Worm (Caenorhabditis elegans): Measurements from ENCODE around the gene H01G02.4.

The H01G02.4 gene

DNA sequence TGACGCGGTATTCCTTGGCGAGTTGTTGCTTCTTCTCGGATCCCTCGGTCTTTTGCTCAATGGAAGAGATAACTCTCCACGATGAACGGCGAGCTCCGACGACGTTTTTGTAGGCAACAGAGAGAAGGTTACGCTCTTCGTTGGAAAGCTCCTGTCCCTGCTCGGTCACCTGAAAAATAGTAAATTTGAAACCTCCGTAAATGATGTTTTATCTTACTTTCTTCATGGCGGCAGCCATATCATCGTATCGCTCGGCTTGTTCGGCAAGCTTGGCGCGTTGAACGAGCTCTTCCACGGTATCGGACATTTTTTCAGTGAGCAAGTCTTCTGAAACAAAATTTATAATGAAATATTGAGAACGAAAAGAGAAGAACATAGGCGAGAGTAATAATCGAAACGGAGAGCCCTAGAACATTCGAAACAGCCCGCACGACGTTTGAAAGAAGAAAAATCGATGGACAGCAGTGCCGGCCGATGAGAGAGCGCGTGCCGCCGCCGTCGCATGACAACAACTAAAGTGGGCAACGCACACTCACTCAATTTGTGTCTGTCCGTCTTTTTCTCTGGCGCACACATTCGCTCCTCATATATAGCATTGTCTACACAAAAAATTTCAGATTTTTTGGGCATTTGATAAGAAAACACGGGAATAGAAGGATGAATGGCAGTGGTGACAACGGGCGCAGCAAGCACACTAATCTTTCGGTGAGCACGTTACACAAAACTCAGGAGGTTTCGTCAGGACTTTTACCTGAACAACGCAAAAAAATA, 18.8 kb upstream of the H01G02.4 start, which contains the start of the genes par-5 and M117.3 (continued):
- TF ChIP-seq unc-39 (tag; optimal IDR thresholded peaks at IDR 0.05) (no peak), nhr-11 (tag; optimal IDR thresholded peaks at IDR 0.05) (no peak), alr-1 (tag; optimal IDR thresholded peaks at IDR 0.05) (no peak), R02D3.7 (tag; optimal IDR thresholded peaks at IDR 0.05) (no peak), zag-1 (tag; optimal IDR thresholded peaks at IDR 0.05) (peak; percentile 82), mab-5 (tag; optimal IDR thresholded peaks at IDR 0.05) (peak; percentile 21), ZK546.5 (tag; optimal IDR thresholded peaks at IDR 0.05) (no peak), ama-1 (optimal IDR thresholded peaks at IDR 0.05) (peak; percentile 52), elt-3 (tag; optimal IDR thresholded peaks at IDR 0.05) (no peak), sma-9 (GFP tag; optimal IDR thresholded peaks at IDR 0.05) (peak; percentile 82), sma-9 (tag; optimal IDR thresholded peaks at IDR 0.05) (no peak), ztf-1 (GFP tag; conservative IDR thresholded peaks at IDR 0.05) (no peak), lsy-2 (tag; optimal IDR thresholded peaks at IDR 0.05) (peak; percentile 4 to 69), nhr-129 (tag; optimal IDR thresholded peaks at IDR 0.05) (peak; percentile 78)

- peak; percentile 5 for TF ChIP-seq sem-4 (tag; optimal IDR thresholded peaks at IDR 0.05)
- TF ChIP-seq Y55F3AM.14 (GFP tag; optimal IDR thresholded peaks at IDR 0.05), result no peak
- TF ChIP-seq ztf-11 (tag; optimal IDR thresholded peaks at IDR 0.05), result no peak
- no peak for TF ChIP-seq sma-3 (GFP tag; optimal IDR thresholded peaks at IDR 0.05)
- no peak for TF ChIP-seq sma-9 (GFP tag; optimal IDR thresholded peaks at IDR 0.05)
- TF ChIP-seq sma-9 (tag; optimal IDR thresholded peaks at IDR 0.05), result no peak
- TF ChIP-seq nhr-77 (tag; optimal IDR thresholded peaks at IDR 0.05), result no peak
- no peak for TF ChIP-seq unc-39 (tag; optimal IDR thresholded peaks at IDR 0.05)
- no peak for TF ChIP-seq ceh-16 (tag; optimal IDR thresholded peaks at IDR 0.05)
- no peak for TF ChIP-seq unc-62 (GFP tag; optimal IDR thresholded peaks at IDR 0.05)
- no peak for TF ChIP-seq dmd-4 (tag; optimal IDR thresholded peaks at IDR 0.05)
- TF ChIP-seq lin-13 (GFP tag; optimal IDR thresholded peaks at IDR 0.05), result peak; percentile 1
- TF ChIP-seq skn-1 (tag; optimal IDR thresholded peaks at IDR 0.05), result no peak
- TF ChIP-seq blmp-1 (tag; optimal IDR thresholded peaks at IDR 0.05; ENCODE audit: insufficient read depth), result no peak
- no peak for TF ChIP-seq egl-27 (tag; optimal IDR thresholded peaks at IDR 0.05)
- no peak for TF ChIP-seq ztf-4 (tag; optimal IDR thresholded peaks at IDR 0.05)
- TF ChIP-seq nhr-6 (tag; optimal IDR thresholded peaks at IDR 0.05), result no peak
- no peak for TF ChIP-seq ztf-1 (GFP tag; conservative IDR thresholded peaks at IDR 0.05)
- TF ChIP-seq nhr-25 (tag; optimal IDR thresholded peaks at IDR 0.05), result no peak
- TF ChIP-seq aly-2 (tag; optimal IDR thresholded peaks at IDR 0.05), result no peak
- TF ChIP-seq elt-3 (tag; optimal IDR thresholded peaks at IDR 0.05), result no peak
- TF ChIP-seq snpc-4 (tag; optimal IDR thresholded peaks at IDR 0.05), result no peak
- TF ChIP-seq nhr-12 (tag; optimal IDR thresholded peaks at IDR 0.05), result no peak
- no peak for TF ChIP-seq lin-11 (tag; optimal IDR thresholded peaks at IDR 0.05)
- no peak for TF ChIP-seq peb-1 (tag; optimal IDR thresholded peaks at IDR 0.05)
- no peak for TF ChIP-seq alr-1 (tag; optimal IDR thresholded peaks at IDR 0.05)
- TF ChIP-seq unc-55 (GFP tag; optimal IDR thresholded peaks at IDR 0.05), result no peak
- TF ChIP-seq lsy-2 (tag; optimal IDR thresholded peaks at IDR 0.05), result peak in 1 of 2 experiments; percentile 14
- peak; percentile 12 for TF ChIP-seq ama-1 (optimal IDR thresholded peaks at IDR 0.05)
- no peak for TF ChIP-seq ceh-82 (tag; optimal IDR thresholded peaks at IDR 0.05)
- TF ChIP-seq fos-1 (tag; optimal IDR thresholded peaks at IDR 0.05), result no peak
- peak; percentile 8 for TF ChIP-seq C34F6.9 (tag; optimal IDR thresholded peaks at IDR 0.05)
- TF ChIP-seq elt-1 (tag; optimal IDR thresholded peaks at IDR 0.05), result no peak
- no peak for TF ChIP-seq nhr-11 (tag; optimal IDR thresholded peaks at IDR 0.05)
- TF ChIP-seq F13H6.1 (tag; optimal IDR thresholded peaks at IDR 0.05), result peak; percentile 8
- peak; percentile 43 for TF ChIP-seq crh-2 (tag; optimal IDR thresholded peaks at IDR 0.05)
Measured at ce11 chrIV:11820067-11820913, 17.3 kb upstream of the H01G02.4 start.

All from whole organism, L2 larva.